Fruit fly (Drosophila melanogaster) whole organism, embryonic: ENCODE data around the gene CG3294.

Experiments
- Aef1 ChIP-seq: fragments of 200-800 bp; sonication (Bioruptor generic); IDR thresholded peaks from 3 replicates; pipeline ENCODE4 v1.3.6; 2022; ENCODE audit warnings: missing biosample characterization, missing genetic modification characterization
- Atf6 ChIP-seq: fragments of 200-800 bp; sonication (Bioruptor generic); IDR thresholded peaks from 2 replicates; pipeline ENCODE4 v1.3.6; 2022; ENCODE audit warnings: missing biosample characterization, missing genetic modification characterization
- CG10209 ChIP-seq: fragments of 200-800 bp; sonication (Bioruptor generic); optimal IDR thresholded peaks from 3 replicates; lab custom pipeline; 2017; ENCODE audit warnings: missing biosample characterization, mild to moderate bottlenecking, missing genetic modification characterization, missing genetic modification reagents
- CG12299 ChIP-seq: fragments of 200-800 bp; sonication (Bioruptor generic); optimal IDR thresholded peaks from 2 replicates; lab custom pipeline; 2018; ENCODE audit warnings: missing biosample characterization, mild to moderate bottlenecking, missing genetic modification characterization
- CG12942 ChIP-seq: fragments of 200-800 bp; sonication (Bioruptor generic); optimal IDR thresholded peaks from 3 replicates; lab custom pipeline; 2016; ENCODE audit warnings: missing biosample characterization, missing genetic modification characterization
- CG13894 ChIP-seq: fragments of 200-800 bp; sonication (Bioruptor generic); optimal IDR thresholded peaks from 3 replicates; lab custom pipeline; 2018; ENCODE audit warnings: missing biosample characterization, mild to moderate bottlenecking, missing genetic modification characterization, moderate library complexity
- CG14441 ChIP-seq: fragments of 200-800 bp; sonication (Bioruptor generic); IDR thresholded peaks from 2 replicates; pipeline ENCODE4 v1.3.6; 2022; ENCODE audit warnings: missing biosample characterization, missing genetic modification characterization
- CG16815 ChIP-seq: fragments of 200-800 bp; sonication (Bioruptor generic); optimal IDR thresholded peaks from 3 replicates; lab custom pipeline; 2017; ENCODE audit warnings: missing biosample characterization, mild to moderate bottlenecking, missing genetic modification characterization
- CG17186 ChIP-seq: fragments of 200-800 bp; sonication (Bioruptor generic); optimal IDR thresholded peaks from 3 replicates; lab custom pipeline; 2017; ENCODE audit warnings: missing biosample characterization, missing genetic modification reagents, missing genetic modification characterization
- CG18476 ChIP-seq: fragments of 200-800 bp; sonication (Bioruptor generic); optimal IDR thresholded peaks from 2 replicates; lab custom pipeline; 2016; ENCODE audit warnings: missing biosample characterization, mild to moderate bottlenecking, missing genetic modification characterization
- CG31224 ChIP-seq: fragments of 200-800 bp; sonication (Bioruptor generic); IDR thresholded peaks from 2 replicates; pipeline ENCODE4 v1.3.6; 2022; ENCODE audit warnings: missing biosample characterization, missing genetic modification characterization
- CG6791 ChIP-seq: fragments of 200-800 bp; sonication (Bioruptor generic); IDR thresholded peaks from 3 replicates; pipeline ENCODE4 v1.3.6; 2022; ENCODE audit warnings: missing biosample characterization, missing genetic modification characterization; ENCODE audit not compliant: partially characterized antibody
- CG6813 ChIP-seq: fragments of 200-800 bp; sonication (Bioruptor generic); optimal IDR thresholded peaks from 2 replicates; lab custom pipeline; 2017; ENCODE audit warnings: missing biosample characterization, missing genetic modification characterization, mild to moderate bottlenecking, moderate library complexity, missing genetic modification reagents
- CG7745 ChIP-seq: fragments of 200-800 bp; sonication (Bioruptor generic); optimal IDR thresholded peaks from 2 replicates; lab custom pipeline; 2018; ENCODE audit warnings: missing biosample characterization, mild to moderate bottlenecking, missing genetic modification characterization, moderate library complexity
- CG7987 ChIP-seq: fragments of 200-800 bp; sonication (Bioruptor generic); optimal IDR thresholded peaks from 2 replicates; lab custom pipeline; 2018; ENCODE audit warnings: missing biosample characterization, mild to moderate bottlenecking, missing genetic modification characterization, moderate library complexity
- CG8281 ChIP-seq: fragments of 200-800 bp; sonication (Bioruptor generic); optimal IDR thresholded peaks from 2 replicates; lab custom pipeline; 2018; ENCODE audit warnings: missing biosample characterization, mild to moderate bottlenecking, missing genetic modification characterization, moderate library complexity
- CG8290 ChIP-seq, 3 experiments: fragments of 200-800 bp; sonication (Bioruptor generic); optimal IDR thresholded peaks; 2 replicates each; lab custom pipeline; 2016 to 2019; ENCODE audit warnings: missing biosample characterization in 3 of 3, missing genetic modification characterization in 3 of 3, mild to moderate bottlenecking in 2 of 3, moderate library complexity in 1 of 3
- CG8359 ChIP-seq: fragments of 200-800 bp; sonication (Bioruptor generic); optimal IDR thresholded peaks from 2 replicates; lab custom pipeline; 2017; ENCODE audit warnings: missing biosample characterization, mild to moderate bottlenecking, missing genetic modification characterization, borderline replicate concordance
- Camta ChIP-seq: fragments of 200-800 bp; sonication (Bioruptor generic); optimal IDR thresholded peaks from 2 replicates; lab custom pipeline; 2016; ENCODE audit warnings: missing biosample characterization, missing genetic modification characterization
- CrebB ChIP-seq: fragments of 200-800 bp; sonication (Bioruptor generic); optimal IDR thresholded peaks from 3 replicates; lab custom pipeline; 2018; ENCODE audit warnings: missing biosample characterization, mild to moderate bottlenecking, missing genetic modification characterization
- D19B ChIP-seq: fragments of 200-800 bp; sonication (Bioruptor generic); optimal IDR thresholded peaks from 2 replicates; lab custom pipeline; 2017; ENCODE audit warnings: missing biosample characterization, mild to moderate bottlenecking, missing genetic modification characterization
- Dek ChIP-seq: fragments of 200-800 bp; sonication (Bioruptor generic); optimal IDR thresholded peaks from 3 replicates; lab custom pipeline; 2019; ENCODE audit warnings: missing biosample characterization, mild to moderate bottlenecking, missing genetic modification characterization, moderate library complexity
- Ets97D ChIP-seq: fragments of 200-800 bp; sonication (Bioruptor generic); optimal IDR thresholded peaks from 3 replicates; lab custom pipeline; 2016; ENCODE audit warnings: missing biosample characterization, missing genetic modification characterization
- Fer1 ChIP-seq: fragments of 200-800 bp; sonication (Bioruptor generic); optimal IDR thresholded peaks from 2 replicates; lab custom pipeline; 2017; ENCODE audit warnings: missing biosample characterization, mild to moderate bottlenecking, missing genetic modification characterization
- Gsc ChIP-seq: fragments of 200-800 bp; sonication (Bioruptor generic); IDR thresholded peaks from 2 replicates; pipeline ENCODE4 v1.3.6; 2022; ENCODE audit warnings: missing biosample characterization, missing genetic modification characterization
- Kr ChIP-seq: fragments of 200-800 bp; sonication (Bioruptor generic); optimal IDR thresholded peaks from 2 replicates; lab custom pipeline; 2017; ENCODE audit warnings: missing biosample characterization, mild to moderate bottlenecking, missing genetic modification characterization
- Pdp1 ChIP-seq, 2 experiments: fragments of 200-800 bp; sonication (Bioruptor generic); optimal IDR thresholded peaks; 3 replicates each; lab custom pipeline; 2016; ENCODE audit warnings: missing biosample characterization in 2 of 2, missing genetic modification characterization in 2 of 2, mild to moderate bottlenecking in 1 of 2, moderate library complexity in 1 of 2
- Rfx ChIP-seq: fragments of 200-800 bp; sonication (Bioruptor generic); IDR thresholded peaks from 2 replicates; pipeline ENCODE4 v1.3.6; 2022; ENCODE audit warnings: missing biosample characterization, missing genetic modification characterization
- Sin3A ChIP-seq: fragments of >200 bp; optimal IDR thresholded peaks from 2 replicates; lab custom pipeline; 2018
- Sry-β ChIP-seq: fragments of 200-800 bp; sonication (Bioruptor generic); optimal IDR thresholded peaks from 2 replicates; lab custom pipeline; 2018; ENCODE audit warnings: missing biosample characterization, mild to moderate bottlenecking, missing genetic modification characterization, moderate library complexity
- Tbp ChIP-seq: fragments of >200 bp; optimal IDR thresholded peaks from 2 replicates; lab custom pipeline; 2018; ENCODE audit warnings: missing biosample characterization, missing genetic modification characterization
- YL-1 ChIP-seq: fragments of 200-800 bp; sonication (Bioruptor generic); optimal IDR thresholded peaks from 3 replicates; lab custom pipeline; 2017; ENCODE audit warnings: missing biosample characterization, mild to moderate bottlenecking, missing genetic modification characterization
- chinmo ChIP-seq: fragments of 200-800 bp; sonication (Bioruptor generic); IDR thresholded peaks from 4 replicates; pipeline ENCODE4 v1.3.6; 2022; ENCODE audit warnings: missing biosample characterization, missing genetic modification characterization; ENCODE audit not compliant: partially characterized antibody
- crol ChIP-seq: fragments of 200-800 bp; sonication (Bioruptor generic); IDR thresholded peaks from 2 replicates; pipeline ENCODE4 v1.3.6; 2022; ENCODE audit warnings: missing biosample characterization, missing genetic modification characterization
- da ChIP-seq: fragments of 200-800 bp; sonication (Bioruptor generic); optimal IDR thresholded peaks from 2 replicates; lab custom pipeline; 2016; ENCODE audit warnings: missing biosample characterization, missing genetic modification characterization
- dati ChIP-seq: fragments of 200-800 bp; sonication (Bioruptor generic); IDR thresholded peaks from 2 replicates; pipeline ENCODE4 v1.3.6; 2022; ENCODE audit warnings: missing biosample characterization, missing genetic modification characterization
- fd96Cb ChIP-seq: fragments of 200-800 bp; sonication (Bioruptor generic); optimal IDR thresholded peaks from 2 replicates; lab custom pipeline; 2018; ENCODE audit warnings: missing biosample characterization, mild to moderate bottlenecking, missing genetic modification characterization, moderate library complexity
- ftz-f1 ChIP-seq: fragments of 200-800 bp; sonication (Bioruptor generic); optimal IDR thresholded peaks from 2 replicates; lab custom pipeline; 2016; ENCODE audit warnings: missing biosample characterization, missing genetic modification characterization
- gcm ChIP-seq: fragments of 200-800 bp; sonication (Bioruptor generic); optimal IDR thresholded peaks from 2 replicates; lab custom pipeline; 2019; ENCODE audit warnings: missing biosample characterization, mild to moderate bottlenecking, missing genetic modification characterization, moderate library complexity
- gem ChIP-seq: fragments of 200-800 bp; sonication (Bioruptor generic); optimal IDR thresholded peaks from 2 replicates; lab custom pipeline; 2019; ENCODE audit warnings: missing biosample characterization, mild to moderate bottlenecking, missing genetic modification characterization, moderate library complexity
- gro ChIP-seq: fragments of 200-800 bp; sonication (Bioruptor generic); optimal IDR thresholded peaks from 2 replicates; lab custom pipeline; 2016; ENCODE audit warnings: missing biosample characterization, missing genetic modification characterization
- h ChIP-seq: fragments of >200 bp; optimal IDR thresholded peaks from 2 replicates; lab custom pipeline; 2017
- nom ChIP-seq: fragments of 200-800 bp; sonication (Bioruptor generic); optimal IDR thresholded peaks from 2 replicates; lab custom pipeline; 2017; ENCODE audit warnings: missing biosample characterization, missing genetic modification characterization, mild to moderate bottlenecking, moderate library complexity, missing genetic modification reagents
- p53 ChIP-seq: fragments of 200-800 bp; sonication (Bioruptor generic); optimal IDR thresholded peaks from 2 replicates; lab custom pipeline; 2016; ENCODE audit warnings: missing biosample characterization, missing genetic modification characterization
- row ChIP-seq: fragments of 200-800 bp; sonication (Bioruptor generic); IDR thresholded peaks from 3 replicates; pipeline ENCODE4 v1.3.6; 2022; ENCODE audit warnings: missing biosample characterization, missing genetic modification characterization
- sens ChIP-seq: fragments of 200-800 bp; sonication (Bioruptor generic); peaks from one replicate; lab custom pipeline; 2016; ENCODE audit warnings: missing biosample characterization, missing genetic modification characterization
- so ChIP-seq: fragments of 200-800 bp; sonication (Bioruptor generic); IDR thresholded peaks from 3 replicates; pipeline ENCODE4 v1.3.6; 2022; ENCODE audit warnings: missing biosample characterization, missing genetic modification characterization
- wdn ChIP-seq: fragments of 200-800 bp; sonication (Bioruptor generic); IDR thresholded peaks from 2 replicates; pipeline ENCODE4 v1.3.6; 2022; ENCODE audit warnings: missing biosample characterization, missing genetic modification characterization

CG3294 gene

DNA sequence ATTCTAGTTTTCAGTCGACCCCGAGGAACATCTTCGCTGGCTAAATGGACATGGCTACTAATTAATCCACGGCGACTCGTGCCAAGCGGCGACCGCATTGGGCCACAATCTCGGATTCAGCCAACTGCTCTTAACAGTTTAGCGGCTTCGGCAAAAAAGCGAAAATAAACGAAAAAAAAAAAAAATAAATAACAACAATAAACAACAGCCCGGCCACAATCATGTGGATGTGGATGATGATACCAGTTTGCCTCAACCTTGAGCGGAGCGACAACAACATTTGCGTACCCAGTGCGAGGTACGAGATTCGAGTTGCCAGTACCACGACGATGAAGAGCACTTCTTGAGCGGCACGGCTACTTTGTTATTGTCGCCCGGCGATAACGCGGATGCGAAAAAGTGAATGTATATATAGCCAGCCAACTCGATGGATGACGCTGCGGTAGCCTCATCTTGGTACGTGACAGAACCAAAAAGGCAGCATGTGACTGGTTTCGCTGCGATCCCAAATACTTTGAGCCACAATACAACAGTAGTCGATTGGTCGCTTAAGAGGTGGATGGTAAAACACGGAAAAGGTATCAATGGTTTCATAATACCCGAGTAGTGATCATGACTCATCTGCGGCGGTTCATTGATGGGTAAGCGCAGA is 13.7 kb downstream of the CG3294 start:
- TF ChIP-seq gem (no peak), YL-1 (GFP tag; lab: Kevin White, UChicago) (no peak), CG12299 (no peak), CG31224 (GFP tag; lab: Robert Waterston, UW) (peak; percentile 78), row (GFP tag; lab: Robert Waterston, UW) (0 out of 3 replicates have a peak, but pooled peaks have one; percentile 21), da (GFP tag; lab: Kevin White, UChicago) (no peak), CG12942 (GFP tag; lab: Kevin White, UChicago) (no peak), CG18476 (GFP tag; lab: Kevin White, UChicago) (no peak), Rfx (0 out of 2 replicates have a peak, but pooled peaks have one; percentile 34), CG14441 (GFP tag; lab: Robert Waterston, UW) (no peak), Gsc (GFP tag; lab: Robert Waterston, UW) (no peak), CG10209 (GFP tag; lab: Kevin White, UChicago) (no peak), sens (GFP tag; lab: Kevin White, UChicago) (peak; percentile 35), so (GFP tag; lab: Robert Waterston, UW) (0 out of 3 replicates have a peak, but pooled peaks have one; percentile 49), Kr (GFP tag; lab: Kevin White, UChicago) (no peak), Sry-β (GFP tag; lab: Kevin White, UChicago) (no peak), CG8359 (no peak), chinmo (GFP tag; lab: Robert Waterston, UW) (peak; percentile 77; the same call in 1 of the 4 replicates), CG13894 (tag; lab: Kevin White, UChicago) (no peak), dati (GFP tag; lab: Robert Waterston, UW) (no peak), wdn (no peak), crol (GFP tag; lab: Robert Waterston, UW) (no peak), Aef1 (GFP tag; lab: Robert Waterston, UW) (no peak), CrebB (tag; lab: Kevin White, UChicago) (no peak), CG8290 (GFP tag; optimal IDR thresholded peaks at IDR 0.05; lab: Kevin White, UChicago) (no peak), CG8290 (tag; optimal IDR thresholded peaks at IDR 0.05; lab: Kevin White, UChicago) (peak in 1 of 2 experiments; percentile 28), D19B (peak; percentile 68), CG7987 (GFP tag; lab: Kevin White, UChicago) (no peak), ftz-f1 (GFP tag; lab: Kevin White, UChicago) (peak; percentile 27), nom (GFP tag; lab: Kevin White, UChicago) (peak; percentile 53), Atf6 (GFP tag; lab: Robert Waterston, UW) (0 out of 2 replicates have a peak, but pooled peaks have one; percentile 25)

DNA sequence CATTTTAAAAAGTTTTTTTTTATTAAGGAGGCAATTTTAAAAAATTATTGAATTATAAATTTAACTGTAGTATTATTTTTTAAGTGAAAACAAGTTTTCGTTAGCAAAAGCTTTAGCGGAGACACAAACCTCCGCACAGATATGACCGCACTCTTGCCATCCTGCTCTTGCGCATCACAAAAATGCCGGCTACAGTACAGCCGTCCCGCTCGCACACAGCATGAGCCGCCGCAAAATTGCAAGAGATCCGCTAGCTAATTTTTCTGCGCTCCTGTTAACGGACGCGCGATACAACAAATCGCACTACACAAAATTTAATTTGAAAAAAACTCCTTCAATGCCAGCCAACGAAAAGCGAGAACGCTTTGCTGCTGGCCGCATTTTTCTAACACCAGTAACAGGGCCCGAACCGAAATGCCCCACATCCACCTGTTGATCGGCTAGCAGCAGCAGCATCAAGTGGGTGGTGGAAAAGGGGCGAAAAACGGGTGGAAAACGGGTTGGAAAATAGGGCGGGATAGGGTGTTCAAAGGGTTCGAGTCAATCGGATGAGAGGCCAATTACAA is 15.8 kb downstream of the CG3294 start:
- TF ChIP-seq Dek (peak; percentile 60), YL-1 (GFP tag; lab: Kevin White, UChicago) (peak; percentile 59), CG16815 (GFP tag; lab: Kevin White, UChicago) (no peak), Sin3A (lab: Kevin White, UChicago) (no peak), CG8281 (tag; lab: Kevin White, UChicago) (no peak), CG6813 (GFP tag; lab: Kevin White, UChicago) (peak; percentile 13), fd96Cb (no peak), CG17186 (GFP tag; lab: Kevin White, UChicago) (no peak), gcm (GFP tag; lab: Kevin White, UChicago) (peak; percentile 69), p53 (no peak), CG7745 (tag; lab: Kevin White, UChicago) (peak; percentile 67), Fer1 (GFP tag; lab: Kevin White, UChicago) (peak; percentile 15), h (no peak), Pdp1 (GFP tag; optimal IDR thresholded peaks at IDR 0.05; lab: Kevin White, UChicago) (peak in 1 of 2 experiments; percentile 33), gro (GFP tag; lab: Kevin White, UChicago) (peak; percentile 70), Gsc (GFP tag; lab: Robert Waterston, UW) (no peak), Camta (GFP tag; lab: Kevin White, UChicago) (no peak), Ets97D (GFP tag; lab: Kevin White, UChicago) (peak; percentile 39), Tbp (no peak), CG6791 (GFP tag; lab: Robert Waterston, UW) (peak; percentile 68), gem (peak; percentile 69), nom (GFP tag; lab: Kevin White, UChicago) (peak; percentile 2)
